Fruit fly (Drosophila melanogaster) whole organism: ENCODE results near the gene bib.

Source experiments
- CG8478 ChIP-seq: fragments of >200 bp; optimal IDR thresholded peaks from 2 replicates; lab custom pipeline; 2018; ENCODE audit warnings: inconsistent platforms
- EcR ChIP-seq, 2 experiments: fragments of >200 bp; optimal IDR thresholded peaks; 2 replicates each; lab custom pipeline; 2017; ENCODE audit warnings: missing biosample characterization in 2 of 2, missing genetic modification characterization in 2 of 2, missing genetic modification reagents in 2 of 2
- pan ChIP-seq: fragments of >200 bp; optimal IDR thresholded peaks from 2 replicates; lab custom pipeline; 2017
- psq ChIP-seq: fragments of >200 bp; optimal IDR thresholded peaks from 2 replicates; lab custom pipeline; 2017
- usp ChIP-seq: fragments of >200 bp; optimal IDR thresholded peaks from 2 replicates; lab custom pipeline; 2017; ENCODE audit warnings: missing biosample characterization, missing genetic modification characterization, mixed read lengths

DNA sequence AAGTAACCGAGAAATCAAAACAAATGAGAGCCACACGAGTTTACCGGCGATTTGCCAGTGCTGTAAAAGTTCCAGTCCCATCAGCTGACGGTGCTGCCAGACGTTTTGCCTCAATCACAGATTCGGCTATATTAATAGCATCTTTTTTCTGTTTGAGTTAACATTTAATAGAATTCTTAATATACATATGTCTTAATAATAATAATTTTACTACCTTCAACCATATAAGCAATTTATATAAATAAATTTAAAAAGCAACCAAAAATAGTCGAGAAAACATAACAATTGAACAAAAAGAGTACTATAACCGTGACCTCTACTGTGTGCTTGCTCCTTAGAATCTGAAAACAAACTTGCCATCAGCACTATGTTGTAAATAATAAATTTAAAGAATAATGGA, 30.3 kb upstream of the bib start, which contains the start of the genes CG13126 and CG4709:
- no peak for TF ChIP-seq EcR (GFP tag; optimal IDR thresholded peaks at IDR 0.05; lab: Kevin White, UChicago)
- no peak for TF ChIP-seq psq (lab: Kevin White, UChicago)
- TF ChIP-seq CG8478: no peak
- TF ChIP-seq pan (lab: Kevin White, UChicago): no peak
- TF ChIP-seq usp (GFP tag; lab: Kevin White, UChicago): no peak
